Worm (Caenorhabditis elegans) whole organism, late embryonic: Measurements from ENCODE around the gene srxa-1.
A peak's percentile ranks its signal among the peaks of the same experiment; 100 is the strongest.

ENCODE experiments used
- C38D4.7 ChIP-seq: fragments of 200-800 bp; sonication (Bioruptor generic); optimal IDR thresholded peaks from 2 replicates; lab custom pipeline; 2018; ENCODE audit warnings: mild to moderate bottlenecking, missing genetic modification characterization, moderate library complexity, missing compliant biosample characterization
- F13H6.1 ChIP-seq: sonication (generic microtip); optimal IDR thresholded peaks from 2 replicates; lab custom pipeline; 2016; ENCODE audit warnings: missing genetic modification characterization, missing compliant biosample characterization
- K02D7.2 ChIP-seq: sonication (generic microtip); optimal IDR thresholded peaks from 2 replicates; lab custom pipeline; 2017; ENCODE audit warnings: mild to moderate bottlenecking, missing genetic modification characterization, missing compliant biosample characterization
- K09A11.1 ChIP-seq: sonication (generic microtip); optimal IDR thresholded peaks from 2 replicates; lab custom pipeline; 2017; ENCODE audit warnings: antibody characterized with exemption, mild to moderate bottlenecking, missing genetic modification characterization, missing compliant biosample characterization; ENCODE audit not compliant: insufficient read depth
- T23F11.4 ChIP-seq: fragments of 200-800 bp; sonication (Bioruptor generic); optimal IDR thresholded peaks from 2 replicates; lab custom pipeline; 2018; ENCODE audit warnings: mild to moderate bottlenecking, missing genetic modification characterization, missing compliant biosample characterization
- ahr-1 ChIP-seq: sonication (generic microtip); optimal IDR thresholded peaks from 2 replicates; lab custom pipeline; 2016; ENCODE audit warnings: missing genetic modification characterization, missing compliant biosample characterization
- ama-1 ChIP-seq: fragments of 150-350 bp; optimal IDR thresholded peaks from 2 replicates; lab custom pipeline; 2014
- ceh-14 ChIP-seq: sonication (generic microtip); optimal IDR thresholded peaks from 2 replicates; lab custom pipeline; 2016; ENCODE audit warnings: missing genotype, missing genetic modification characterization, missing compliant biosample characterization
- ceh-18 ChIP-seq: sonication (generic microtip); optimal IDR thresholded peaks from 2 replicates; lab custom pipeline; 2016; ENCODE audit warnings: missing genetic modification characterization, missing compliant biosample characterization
- ceh-2 ChIP-seq: sonication (generic microtip); optimal IDR thresholded peaks from 2 replicates; lab custom pipeline; 2016; ENCODE audit warnings: missing genotype, missing genetic modification characterization, missing compliant biosample characterization
- ceh-22 ChIP-seq: sonication (generic microtip); optimal IDR thresholded peaks from 2 replicates; lab custom pipeline; 2017; ENCODE audit warnings: missing biosample characterization, missing genetic modification characterization
- ceh-24 ChIP-seq: sonication (generic microtip); optimal IDR thresholded peaks from 2 replicates; lab custom pipeline; 2016; ENCODE audit warnings: mild to moderate bottlenecking, missing genetic modification characterization, missing compliant biosample characterization
- ceh-30 ChIP-seq: fragments of 150-350 bp; optimal IDR thresholded peaks from 2 replicates; lab custom pipeline; 2014; ENCODE audit warnings: missing biosample characterization, missing genetic modification characterization
- ceh-31 ChIP-seq: sonication (generic microtip); optimal IDR thresholded peaks from 2 replicates; lab custom pipeline; 2016; ENCODE audit warnings: missing genetic modification characterization, missing compliant biosample characterization
- ceh-6 ChIP-seq: fragments of 200-800 bp; sonication (Bioruptor generic); optimal IDR thresholded peaks from 2 replicates; lab custom pipeline; 2018; ENCODE audit warnings: mild to moderate bottlenecking, missing genetic modification characterization, missing compliant biosample characterization
- ceh-9 ChIP-seq: sonication (generic microtip); optimal IDR thresholded peaks from 2 replicates; lab custom pipeline; 2016; ENCODE audit warnings: mild to moderate bottlenecking, missing genetic modification characterization, inconsistent platforms, missing compliant biosample characterization
- che-1 ChIP-seq: sonication (generic microtip); optimal IDR thresholded peaks from 2 replicates; lab custom pipeline; 2016; ENCODE audit warnings: mild to moderate bottlenecking, missing genetic modification characterization, missing compliant biosample characterization
- dmd-4 ChIP-seq: sonication (generic microtip); optimal IDR thresholded peaks from 2 replicates; lab custom pipeline; 2016; ENCODE audit warnings: borderline replicate concordance, missing genetic modification characterization, missing compliant biosample characterization
- dve-1 ChIP-seq: sonication (generic microtip); optimal IDR thresholded peaks from 2 replicates; lab custom pipeline; 2017; ENCODE audit warnings: antibody characterized with exemption, mild to moderate bottlenecking, missing genetic modification characterization, missing compliant biosample characterization
- eyg-1 ChIP-seq: sonication (generic microtip); optimal IDR thresholded peaks from 2 replicates; lab custom pipeline; 2016; ENCODE audit warnings: missing genotype, missing genetic modification characterization, missing compliant biosample characterization
- fax-1 ChIP-seq: sonication (generic microtip); optimal IDR thresholded peaks from 2 replicates; lab custom pipeline; 2016; ENCODE audit warnings: missing genotype, missing genetic modification characterization, missing compliant biosample characterization
- fkh-10 ChIP-seq: fragments of 150-350 bp; optimal IDR thresholded peaks from 2 replicates; lab custom pipeline; 2014; ENCODE audit warnings: missing biosample characterization, missing genetic modification reagents, missing genetic modification characterization
- gmeb-2 ChIP-seq: sonication (generic microtip); optimal IDR thresholded peaks from 2 replicates; lab custom pipeline; 2016; ENCODE audit warnings: missing genetic modification characterization, inconsistent platforms, missing compliant biosample characterization
- hlh-15 ChIP-seq: sonication (generic microtip); optimal IDR thresholded peaks from 2 replicates; lab custom pipeline; 2016; ENCODE audit warnings: missing genetic modification characterization, missing compliant biosample characterization
- hlh-30 ChIP-seq: sonication (generic microtip); optimal IDR thresholded peaks from 2 replicates; lab custom pipeline; 2017; ENCODE audit warnings: antibody characterized with exemption, missing genetic modification characterization, missing compliant biosample characterization; ENCODE audit not compliant: insufficient read depth
- hlh-6 ChIP-seq: sonication (generic microtip); optimal IDR thresholded peaks from 2 replicates; lab custom pipeline; 2016; ENCODE audit warnings: missing genotype, missing genetic modification characterization, missing compliant biosample characterization
- hlh-8 ChIP-seq: sonication (generic microtip); optimal IDR thresholded peaks from 2 replicates; lab custom pipeline; 2016; ENCODE audit warnings: missing genotype, missing genetic modification characterization, missing compliant biosample characterization
- lin-11 ChIP-seq: fragments of 200-800 bp; sonication (Bioruptor generic); optimal IDR thresholded peaks from 2 replicates; lab custom pipeline; 2018; ENCODE audit warnings: mild to moderate bottlenecking, missing genetic modification characterization, missing compliant biosample characterization
- madf-2 ChIP-seq: sonication (generic microtip); optimal IDR thresholded peaks from 2 replicates; lab custom pipeline; 2017; ENCODE audit warnings: missing genetic modification characterization, missing compliant biosample characterization
- mec-3 ChIP-seq: sonication (generic microtip); optimal IDR thresholded peaks from 2 replicates; lab custom pipeline; 2016; ENCODE audit warnings: borderline replicate concordance, missing genetic modification characterization, missing compliant biosample characterization
- nhr-232 ChIP-seq: sonication (generic microtip); optimal IDR thresholded peaks from 2 replicates; lab custom pipeline; 2016; ENCODE audit warnings: missing genetic modification characterization, missing compliant biosample characterization
- odd-2 ChIP-seq: sonication (generic microtip); optimal IDR thresholded peaks from 2 replicates; lab custom pipeline; 2017; ENCODE audit warnings: antibody characterized with exemption, mild to moderate bottlenecking, missing genetic modification characterization, missing compliant biosample characterization
- pat-9 ChIP-seq: fragments of 200-800 bp; sonication (Bioruptor generic); optimal IDR thresholded peaks from 2 replicates; lab custom pipeline; 2018; ENCODE audit warnings: mild to moderate bottlenecking, missing genetic modification characterization, moderate library complexity, missing compliant biosample characterization
- pax-1 ChIP-seq: fragments of 150-350 bp; optimal IDR thresholded peaks from 2 replicates; lab custom pipeline; 2014; ENCODE audit warnings: missing biosample characterization, missing genetic modification characterization
- pha-4 ChIP-seq: fragments of 150-350 bp; optimal IDR thresholded peaks from 2 replicates; lab custom pipeline; 2018; ENCODE audit warnings: missing biosample characterization, missing genetic modification reagents, missing genetic modification characterization
- pros-1 ChIP-seq: fragments of 150-350 bp; optimal IDR thresholded peaks from 2 replicates; lab custom pipeline; 2014; ENCODE audit warnings: missing biosample characterization, missing genetic modification reagents, missing genetic modification characterization
- ref-2 ChIP-seq: sonication (generic microtip); optimal IDR thresholded peaks from 2 replicates; lab custom pipeline; 2016; ENCODE audit warnings: missing genetic modification characterization, missing compliant biosample characterization
- rnt-1 ChIP-seq: sonication (generic microtip); optimal IDR thresholded peaks from 2 replicates; lab custom pipeline; 2016; ENCODE audit warnings: missing genetic modification characterization, missing compliant biosample characterization
- sdc-2 ChIP-seq: sonication (generic microtip); optimal IDR thresholded peaks from 2 replicates; lab custom pipeline; 2016; ENCODE audit warnings: missing genotype, missing genetic modification characterization, missing compliant biosample characterization
- sox-2 ChIP-seq: fragments of 200-800 bp; sonication (Bioruptor generic); IDR thresholded peaks from 2 replicates; pipeline ENCODE4 v1.3.6; 2022; ENCODE audit warnings: missing genetic modification reagents, missing genetic modification characterization, missing compliant biosample characterization
- sox-4 ChIP-seq: sonication (generic microtip); optimal IDR thresholded peaks from 2 replicates; lab custom pipeline; 2017; ENCODE audit warnings: mild to moderate bottlenecking, missing genetic modification characterization, inconsistent platforms, missing compliant biosample characterization
- tbx-2 ChIP-seq: sonication (generic microtip); optimal IDR thresholded peaks from 2 replicates; lab custom pipeline; 2016; ENCODE audit warnings: missing genetic modification characterization, missing compliant biosample characterization
- tbx-7 ChIP-seq: sonication (generic microtip); optimal IDR thresholded peaks from 2 replicates; lab custom pipeline; 2016; ENCODE audit warnings: missing genotype, missing genetic modification characterization, missing compliant biosample characterization
- unc-3 ChIP-seq, 2 experiments: fragments of 200-800 bp in 1 of 2; sonication (Bioruptor generic) in 1 of 2; sonication (generic microtip) in 1 of 2; conservative IDR thresholded peaks in 1 of 2; optimal IDR thresholded peaks in 1 of 2; 2 replicates each; pipeline versions ENCODE4 v1.3.6 to Lab custom; 2016 to 2022; ENCODE audit warnings: missing compliant biosample characterization in 2 of 2, missing genetic modification characterization in 2 of 2, missing genetic modification reagents in 1 of 2
- unc-42 ChIP-seq: sonication (generic microtip); optimal IDR thresholded peaks from 2 replicates; lab custom pipeline; 2016; ENCODE audit warnings: missing genotype, missing genetic modification characterization, missing compliant biosample characterization
- zip-5 ChIP-seq: sonication (generic microtip); optimal IDR thresholded peaks from 2 replicates; lab custom pipeline; 2016; ENCODE audit warnings: missing genetic modification characterization, missing compliant biosample characterization

Gene srxa-1

DNA sequence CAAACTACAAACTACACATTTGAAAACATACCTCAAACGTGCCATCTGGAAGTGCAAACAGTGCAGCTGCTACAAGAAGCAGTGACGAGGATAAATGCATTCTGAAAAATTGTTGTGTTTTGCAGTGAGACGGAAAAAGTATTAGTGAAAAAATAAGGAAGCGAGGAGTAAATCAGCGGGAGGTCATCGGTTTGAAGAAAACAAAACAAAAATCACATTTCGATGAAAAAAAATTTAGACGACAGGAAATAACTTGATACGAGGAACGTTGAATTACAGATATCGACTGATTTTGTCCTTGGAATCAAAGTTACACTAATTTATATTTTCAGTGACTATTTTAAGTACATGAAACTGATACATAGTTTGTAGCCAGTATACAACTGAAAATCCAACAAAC is 40.3 kb upstream of the srxa-1 start, which contains the start of gene F53F8.4:
Gene F53F8.4 (minus strand): TSS at position 101 of the 400 bp plus-strand sequence.
- TF ChIP-seq ama-1 (lab: Kevin White, UChicago) (no peak), lin-11 (no peak), pax-1 (no peak), ceh-6 (GFP tag; lab: Kevin White, UChicago) (no peak), hlh-6 (tag; lab: Kevin White, UChicago) (no peak), ceh-22 (tag; lab: Kevin White, UChicago) (no peak), fax-1 (tag; lab: Kevin White, UChicago) (no peak), ceh-2 (tag; lab: Kevin White, UChicago) (no peak), fkh-10 (GFP tag; lab: Kevin White, UChicago) (no peak), K02D7.2 (no peak), zip-5 (tag; lab: Kevin White, UChicago) (no peak), gmeb-2 (tag; lab: Kevin White, UChicago) (no peak), dve-1 (tag; lab: Kevin White, UChicago) (no peak), ceh-14 (tag; lab: Kevin White, UChicago) (no peak), madf-2 (tag; lab: Kevin White, UChicago) (no peak), che-1 (tag; lab: Kevin White, UChicago) (no peak), ceh-24 (no peak), mec-3 (tag; lab: Kevin White, UChicago) (no peak), hlh-8 (tag; lab: Kevin White, UChicago) (no peak), ceh-18 (tag; lab: Kevin White, UChicago) (no peak)

DNA sequence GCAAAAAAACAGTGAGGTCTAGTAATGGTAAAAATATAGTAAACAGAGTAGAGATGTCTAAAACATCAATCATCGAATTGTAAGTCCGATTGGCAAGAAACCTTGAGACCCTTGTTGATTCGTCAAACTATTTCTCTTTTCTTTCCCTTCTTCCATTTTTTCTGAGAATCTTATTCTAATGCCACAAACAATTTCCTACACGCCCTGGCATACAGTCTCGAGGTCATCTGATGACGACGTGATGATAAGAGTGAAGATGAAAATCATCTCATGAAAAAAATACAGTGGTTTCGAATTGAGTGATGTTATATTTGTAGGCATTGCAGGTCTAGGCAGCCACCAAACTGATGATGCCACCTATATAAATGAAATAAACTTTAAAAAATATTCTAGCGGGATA is 39.0 kb upstream of the srxa-1 start:
- TF ChIP-seq ceh-6 (GFP tag; lab: Kevin White, UChicago): no peak
- TF ChIP-seq pros-1: no peak
- no peak for TF ChIP-seq F13H6.1 (tag; lab: Kevin White, UChicago)
- no peak for TF ChIP-seq sdc-2 (tag; lab: Kevin White, UChicago)
- no peak for TF ChIP-seq gmeb-2 (tag; lab: Kevin White, UChicago)
- no peak for TF ChIP-seq dve-1 (tag; lab: Kevin White, UChicago)
- no peak for TF ChIP-seq ceh-22 (tag; lab: Kevin White, UChicago)
- no peak for TF ChIP-seq ceh-30 (tag; lab: Kevin White, UChicago)
- no peak for TF ChIP-seq T23F11.4 (GFP tag; lab: Kevin White, UChicago)
- no peak for TF ChIP-seq ceh-18 (tag; lab: Kevin White, UChicago)
- TF ChIP-seq eyg-1 (tag; lab: Kevin White, UChicago): no peak
- TF ChIP-seq zip-5 (tag; lab: Kevin White, UChicago): no peak
- no peak for TF ChIP-seq C38D4.7 (GFP tag; lab: Kevin White, UChicago)
- TF ChIP-seq che-1 (tag; lab: Kevin White, UChicago): no peak
- no peak for TF ChIP-seq fax-1 (tag; lab: Kevin White, UChicago)
- no peak for TF ChIP-seq pha-4 (tag; lab: Kevin White, UChicago)

DNA sequence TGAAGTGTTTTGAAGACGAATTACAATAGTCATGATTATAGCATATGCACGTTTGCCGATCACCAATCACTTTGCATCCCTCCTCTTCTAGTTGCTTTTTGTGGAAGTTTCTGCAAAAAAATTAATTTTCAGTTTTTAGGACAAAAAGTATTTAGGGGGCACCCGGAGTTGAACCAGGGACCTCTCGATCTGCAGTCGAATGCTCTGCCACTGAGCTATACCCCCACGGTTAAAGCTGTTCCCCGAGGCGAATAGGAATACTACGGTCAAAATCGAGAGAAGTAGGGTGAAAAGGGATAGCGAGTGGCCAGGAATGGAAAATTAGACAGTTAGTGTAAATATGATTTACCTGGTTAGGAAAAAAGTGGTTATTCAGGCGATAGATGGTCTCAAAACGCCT is 37.9 kb upstream of the srxa-1 start:
- TF ChIP-seq tbx-7 (tag; lab: Kevin White, UChicago) (no peak), dmd-4 (tag; lab: Kevin White, UChicago) (no peak), nhr-232 (tag; lab: Kevin White, UChicago) (peak; percentile 28), ceh-9 (no peak), ceh-18 (tag; lab: Kevin White, UChicago) (peak; percentile 13), pha-4 (tag; lab: Kevin White, UChicago) (no peak), pat-9 (tag; lab: Kevin White, UChicago) (peak; percentile 52), tbx-2 (tag; lab: Kevin White, UChicago) (peak; percentile 45), mec-3 (tag; lab: Kevin White, UChicago) (peak; percentile 39), pax-1 (no peak), sox-4 (peak; percentile 38), unc-3 (GFP tag; conservative IDR thresholded peaks at IDR 0.05; lab: Robert Waterston, UW) (no peak), unc-3 (tag; optimal IDR thresholded peaks at IDR 0.05; lab: Kevin White, UChicago) (no peak), odd-2 (no peak), hlh-6 (tag; lab: Kevin White, UChicago) (peak; percentile 62), ceh-2 (tag; lab: Kevin White, UChicago) (peak; percentile 18), pros-1 (no peak), rnt-1 (no peak), hlh-15 (no peak), sox-2 (GFP tag; lab: Robert Waterston, UW) (no peak), che-1 (tag; lab: Kevin White, UChicago) (peak; percentile 65), zip-5 (tag; lab: Kevin White, UChicago) (peak; percentile 3), K09A11.1 (tag; lab: Kevin White, UChicago) (peak; percentile 3), fax-1 (tag; lab: Kevin White, UChicago) (peak; percentile 37), hlh-30 (tag; lab: Kevin White, UChicago) (no peak), ceh-31 (tag; lab: Kevin White, UChicago) (peak; percentile 15), ahr-1 (no peak), ref-2 (tag; lab: Kevin White, UChicago) (peak; percentile 42), madf-2 (tag; lab: Kevin White, UChicago) (peak; percentile 29), unc-42 (tag; lab: Kevin White, UChicago) (no peak)
